Worm (Caenorhabditis elegans): ENCODE results near the gene F41H10.5.

DNA sequence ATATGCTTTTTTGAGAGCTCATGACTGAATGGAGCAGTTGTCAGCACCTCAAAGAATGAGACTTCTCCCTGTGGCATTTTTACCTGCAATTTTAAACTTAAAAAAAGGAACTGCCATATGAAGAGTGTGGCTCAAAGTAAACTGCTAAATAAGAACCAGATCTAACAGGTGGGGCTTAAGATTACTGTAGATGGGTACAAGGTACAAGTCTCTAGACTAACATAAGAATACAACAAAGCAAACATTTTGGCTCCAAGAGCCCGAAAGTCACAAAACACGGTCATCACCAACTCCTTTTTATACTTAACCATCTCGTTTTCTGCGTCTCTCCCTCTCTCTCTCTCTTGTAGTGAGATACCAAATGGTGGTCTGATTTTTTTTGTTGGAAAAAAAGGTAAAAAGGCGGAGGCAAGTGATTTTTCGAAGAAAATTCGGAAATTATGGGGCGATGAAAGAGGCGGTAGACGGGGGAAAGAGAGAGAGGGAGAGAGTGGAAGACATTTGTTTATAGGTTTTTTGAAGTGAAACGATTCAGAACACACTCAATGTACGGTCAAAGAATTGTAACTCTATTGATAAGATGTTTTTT, 27.9 kb downstream of the F41H10.5 start, which contains the start of gene elo-6:
- TF ChIP-seq mml-1 (tag; optimal IDR thresholded peaks at IDR 0.05), result no peak
- no peak for TF ChIP-seq lin-15B (tag; optimal IDR thresholded peaks at IDR 0.05)

Data from whole organism, L3 larva.